Worm (Caenorhabditis elegans): ENCODE results near the gene nspd-4.

ce11 chrII:4856113-4856512 is 13.7 kb downstream of the nspd-4 start:
- TF ChIP-seq snpc-4 (tag; optimal IDR thresholded peaks at IDR 0.05) (no peak), elt-2 (tag; optimal IDR thresholded peaks at IDR 0.05) (peak; percentile 11), lsy-2 (tag; optimal IDR thresholded peaks at IDR 0.05) (peak in 1 of 2 experiments; percentile 34), mep-1 (tag; optimal IDR thresholded peaks at IDR 0.05) (peak; percentile 41), nhr-19 (GFP tag; conservative IDR thresholded peaks at IDR 0.05) (no peak), C04F5.9 (tag; optimal IDR thresholded peaks at IDR 0.05) (no peak), ces-1 (GFP tag; optimal IDR thresholded peaks at IDR 0.05) (no peak), Y116A8C.19 (tag; optimal IDR thresholded peaks at IDR 0.05; ENCODE audit: borderline replicate concordance) (no peak), nhr-76 (tag; optimal IDR thresholded peaks at IDR 0.05) (no peak)
